Worm (Caenorhabditis elegans): ENCODE measurements around the gene flp-17.

Gene flp-17

DNA sequence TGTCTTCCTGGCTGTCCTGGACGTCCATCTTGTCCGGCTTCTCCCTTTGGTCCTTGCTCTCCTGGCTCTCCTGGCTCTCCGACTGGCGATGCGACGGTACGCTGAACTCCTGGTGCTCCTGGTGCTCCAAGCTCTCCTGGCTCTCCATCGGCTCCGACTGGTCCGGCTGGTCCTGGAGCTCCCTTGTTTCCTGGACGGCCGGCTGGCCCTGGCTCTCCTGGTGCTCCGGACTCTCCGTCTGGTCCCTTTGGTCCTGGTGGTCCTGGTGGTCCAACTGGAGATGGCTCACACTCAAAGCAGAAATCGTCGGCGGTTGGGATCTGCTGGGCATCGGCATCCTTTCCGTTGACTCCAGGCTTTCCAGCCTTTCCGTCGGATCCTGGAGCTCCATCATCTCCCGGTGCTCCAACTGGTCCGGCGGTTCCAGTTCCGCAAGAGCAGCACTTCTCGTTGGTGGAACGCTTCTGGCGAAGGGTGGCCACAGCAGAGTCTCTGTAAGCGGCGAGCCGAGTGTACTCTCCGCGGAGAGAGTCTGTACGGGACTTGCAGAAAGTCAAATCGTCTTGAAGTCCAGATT, 8.6 kb downstream of the flp-17 start:
- TF ChIP-seq F13C5.2 (tag; optimal IDR thresholded peaks at IDR 0.05) (no peak), pes-1 (GFP tag; IDR thresholded peaks at IDR 0.05) (no peak), ceh-13 (GFP tag; optimal IDR thresholded peaks at IDR 0.05) (no peak), tbx-11 (GFP tag; IDR thresholded peaks at IDR 0.05) (no peak), hnd-1 (tag; optimal IDR thresholded peaks at IDR 0.05) (no peak), scrt-1 (GFP tag; IDR thresholded peaks at IDR 0.05) (no peak), B0310.2 (tag; optimal IDR thresholded peaks at IDR 0.05) (no peak), aly-1 (tag; optimal IDR thresholded peaks at IDR 0.05) (no peak), ama-1 (optimal IDR thresholded peaks at IDR 0.05) (no peak), hmg-4 (GFP tag; optimal IDR thresholded peaks at IDR 0.05) (no peak), hmbx-1 (tag; optimal IDR thresholded peaks at IDR 0.05) (no peak), ets-7 (tag; optimal IDR thresholded peaks at IDR 0.05) (no peak), ceh-36 (tag; optimal IDR thresholded peaks at IDR 0.05) (no peak), tra-4 (tag; optimal IDR thresholded peaks at IDR 0.05) (no peak), tbx-37 (GFP tag; conservative IDR thresholded peaks at IDR 0.05) (no peak), sea-1 (GFP tag; conservative IDR thresholded peaks at IDR 0.05) (no peak)

- TF ChIP-seq ceh-36 (tag; optimal IDR thresholded peaks at IDR 0.05) (no peak), tbx-11 (GFP tag; IDR thresholded peaks at IDR 0.05) (no peak), ets-7 (tag; optimal IDR thresholded peaks at IDR 0.05) (no peak), B0310.2 (tag; optimal IDR thresholded peaks at IDR 0.05) (no peak), pes-1 (GFP tag; IDR thresholded peaks at IDR 0.05) (no peak), flt-1 (GFP tag; IDR thresholded peaks at IDR 0.05) (no peak), scrt-1 (GFP tag; IDR thresholded peaks at IDR 0.05) (no peak), tra-4 (tag; optimal IDR thresholded peaks at IDR 0.05) (no peak), hmg-4 (GFP tag; optimal IDR thresholded peaks at IDR 0.05) (no peak), ama-1 (optimal IDR thresholded peaks at IDR 0.05) (no peak), sea-1 (GFP tag; conservative IDR thresholded peaks at IDR 0.05) (no peak), tbx-37 (GFP tag; conservative IDR thresholded peaks at IDR 0.05) (no peak), ceh-13 (GFP tag; optimal IDR thresholded peaks at IDR 0.05) (no peak), aly-1 (tag; optimal IDR thresholded peaks at IDR 0.05) (no peak)
Measured at ce11 chrIV:17179565-17179964, 12.1 kb downstream of the flp-17 start.

DNA sequence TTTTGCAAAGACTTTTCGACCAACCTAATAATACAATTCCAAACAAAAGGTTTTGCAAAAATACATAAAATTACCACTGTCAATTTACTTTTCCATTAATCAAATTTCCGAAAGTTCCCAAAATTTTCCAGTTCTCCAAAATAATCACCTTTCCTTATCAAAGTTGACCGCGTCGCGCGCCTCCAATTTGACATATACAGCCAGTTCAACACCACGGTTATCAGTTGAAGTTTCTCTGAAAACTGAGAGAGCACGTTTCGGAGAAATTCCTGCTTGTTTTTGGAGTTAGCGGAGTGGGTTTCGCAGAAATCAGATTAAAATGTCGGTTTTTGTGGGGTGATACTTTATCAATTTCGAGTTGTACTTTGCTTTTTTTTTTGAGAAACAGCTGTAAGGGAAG, 12.6 kb downstream of the flp-17 start:
- no peak for TF ChIP-seq B0310.2 (tag; optimal IDR thresholded peaks at IDR 0.05)
- no peak for TF ChIP-seq hnd-1 (tag; optimal IDR thresholded peaks at IDR 0.05)
- no peak for TF ChIP-seq scrt-1 (GFP tag; IDR thresholded peaks at IDR 0.05)
- no peak for TF ChIP-seq hmg-4 (GFP tag; optimal IDR thresholded peaks at IDR 0.05)
- no peak for TF ChIP-seq ceh-36 (tag; optimal IDR thresholded peaks at IDR 0.05)
- TF ChIP-seq hmbx-1 (tag; optimal IDR thresholded peaks at IDR 0.05): no peak
- TF ChIP-seq aly-1 (tag; optimal IDR thresholded peaks at IDR 0.05): no peak
- TF ChIP-seq ets-7 (tag; optimal IDR thresholded peaks at IDR 0.05): no peak
- no peak for TF ChIP-seq sea-1 (GFP tag; conservative IDR thresholded peaks at IDR 0.05)
- no peak for TF ChIP-seq ceh-13 (GFP tag; optimal IDR thresholded peaks at IDR 0.05)
- TF ChIP-seq tbx-11 (GFP tag; IDR thresholded peaks at IDR 0.05): no peak
- no peak for TF ChIP-seq pes-1 (GFP tag; IDR thresholded peaks at IDR 0.05)
- no peak for TF ChIP-seq tra-4 (tag; optimal IDR thresholded peaks at IDR 0.05)
- no peak for TF ChIP-seq tbx-37 (GFP tag; conservative IDR thresholded peaks at IDR 0.05)
- no peak for TF ChIP-seq ama-1 (optimal IDR thresholded peaks at IDR 0.05)
- no peak for TF ChIP-seq F13C5.2 (tag; optimal IDR thresholded peaks at IDR 0.05)

DNA sequence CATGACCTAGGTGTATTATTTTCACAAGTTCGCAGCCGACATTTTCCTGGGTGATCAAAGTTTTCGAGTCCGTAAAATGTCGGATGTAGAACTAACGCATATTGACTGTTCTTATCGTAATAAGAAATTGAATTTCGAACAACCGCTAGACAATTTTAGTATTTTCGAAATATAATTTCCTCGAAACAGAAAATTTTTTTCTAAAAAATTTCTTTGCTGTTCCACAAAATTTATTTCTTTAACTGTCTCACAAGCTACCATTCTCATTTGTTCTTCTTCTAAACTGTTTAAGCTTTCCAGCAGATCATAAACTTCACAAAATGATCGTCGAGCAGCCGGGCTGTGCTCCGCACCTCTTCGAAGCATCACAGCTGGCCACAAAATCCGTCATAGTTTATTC, 15.5 kb downstream of the flp-17 start, which contains the start of gene C52D10.3:
Gene C52D10.3, plus strand, starts transcription at position 301 of the 400 bp plus-strand sequence.
- TF ChIP-seq ets-7 (tag; optimal IDR thresholded peaks at IDR 0.05) (no peak), flt-1 (GFP tag; IDR thresholded peaks at IDR 0.05) (no peak), ama-1 (optimal IDR thresholded peaks at IDR 0.05) (no peak), F13C5.2 (tag; optimal IDR thresholded peaks at IDR 0.05) (no peak)

DNA sequence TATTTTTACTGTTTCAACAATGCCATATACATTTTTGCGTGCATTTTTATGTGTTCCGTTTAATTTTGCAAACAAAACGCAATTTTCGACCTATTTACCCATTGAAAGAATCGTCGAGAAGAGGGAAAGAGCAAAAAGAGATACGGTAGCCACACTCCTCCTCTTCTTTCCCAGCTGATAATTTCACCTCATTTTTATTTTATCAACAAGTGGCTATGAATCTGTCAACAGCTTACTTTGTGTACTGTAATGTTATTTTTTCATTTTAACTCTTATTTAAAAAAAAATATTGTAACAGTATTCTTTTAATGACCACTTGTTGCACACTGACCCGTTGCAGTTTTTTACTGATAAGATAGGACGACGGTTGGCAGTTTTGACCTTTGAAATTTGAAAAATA, 16.7 kb downstream of the flp-17 start:
- no peak for TF ChIP-seq sea-1 (GFP tag; conservative IDR thresholded peaks at IDR 0.05)
- no peak for TF ChIP-seq hmbx-1 (tag; optimal IDR thresholded peaks at IDR 0.05)
- TF ChIP-seq hmg-4 (GFP tag; optimal IDR thresholded peaks at IDR 0.05): no peak
- no peak for TF ChIP-seq B0310.2 (tag; optimal IDR thresholded peaks at IDR 0.05)

ce11 chrIV:17174087-17174486, 17.6 kb downstream of the flp-17 start:
- no peak for TF ChIP-seq hmbx-1 (tag; optimal IDR thresholded peaks at IDR 0.05)
- no peak for TF ChIP-seq ets-7 (tag; optimal IDR thresholded peaks at IDR 0.05)
- no peak for TF ChIP-seq hnd-1 (tag; optimal IDR thresholded peaks at IDR 0.05)
- TF ChIP-seq B0310.2 (tag; optimal IDR thresholded peaks at IDR 0.05): no peak
- TF ChIP-seq tbx-37 (GFP tag; conservative IDR thresholded peaks at IDR 0.05): no peak
- no peak for TF ChIP-seq F13C5.2 (tag; optimal IDR thresholded peaks at IDR 0.05)
- no peak for TF ChIP-seq aly-1 (tag; optimal IDR thresholded peaks at IDR 0.05)
- no peak for TF ChIP-seq tra-4 (tag; optimal IDR thresholded peaks at IDR 0.05)
- no peak for TF ChIP-seq sea-1 (GFP tag; conservative IDR thresholded peaks at IDR 0.05)
- no peak for TF ChIP-seq tbx-11 (GFP tag; IDR thresholded peaks at IDR 0.05)
- no peak for TF ChIP-seq ceh-36 (tag; optimal IDR thresholded peaks at IDR 0.05)
- no peak for TF ChIP-seq pes-1 (GFP tag; IDR thresholded peaks at IDR 0.05)
- TF ChIP-seq hmg-4 (GFP tag; optimal IDR thresholded peaks at IDR 0.05): no peak
- TF ChIP-seq scrt-1 (GFP tag; IDR thresholded peaks at IDR 0.05): no peak

DNA sequence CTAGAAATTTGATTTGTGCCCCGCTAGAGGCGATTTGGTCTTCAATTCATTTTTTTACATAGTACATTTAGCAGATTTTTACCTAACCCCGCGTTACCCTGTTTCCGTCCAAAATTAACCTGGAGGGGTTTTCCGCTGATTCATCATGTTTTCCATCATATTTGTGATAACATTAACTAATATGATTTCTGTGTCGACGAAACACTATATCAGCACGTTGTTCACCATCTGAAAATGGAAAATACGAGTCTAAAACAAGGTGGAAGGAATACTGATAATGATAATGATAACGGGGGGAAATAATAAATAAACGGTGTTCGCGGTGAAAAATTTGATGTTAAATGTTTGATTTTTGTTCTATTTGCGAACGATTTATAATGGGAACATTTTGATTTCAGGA, 20.0 kb downstream of the flp-17 start:
- no peak for TF ChIP-seq F13C5.2 (tag; optimal IDR thresholded peaks at IDR 0.05)
- TF ChIP-seq ama-1 (optimal IDR thresholded peaks at IDR 0.05): no peak
- TF ChIP-seq aly-1 (tag; optimal IDR thresholded peaks at IDR 0.05): no peak
- no peak for TF ChIP-seq pes-1 (GFP tag; IDR thresholded peaks at IDR 0.05)
- no peak for TF ChIP-seq ets-7 (tag; optimal IDR thresholded peaks at IDR 0.05)
- TF ChIP-seq ceh-13 (GFP tag; optimal IDR thresholded peaks at IDR 0.05): no peak
- TF ChIP-seq hnd-1 (tag; optimal IDR thresholded peaks at IDR 0.05): no peak

- TF ChIP-seq tbx-37 (GFP tag; conservative IDR thresholded peaks at IDR 0.05) (no peak), tbx-11 (GFP tag; IDR thresholded peaks at IDR 0.05) (no peak), ceh-13 (GFP tag; optimal IDR thresholded peaks at IDR 0.05) (no peak), tra-4 (tag; optimal IDR thresholded peaks at IDR 0.05) (no peak), ama-1 (optimal IDR thresholded peaks at IDR 0.05) (no peak), hmg-4 (GFP tag; optimal IDR thresholded peaks at IDR 0.05) (no peak), scrt-1 (GFP tag; IDR thresholded peaks at IDR 0.05) (no peak), flt-1 (GFP tag; IDR thresholded peaks at IDR 0.05) (no peak), ceh-36 (tag; optimal IDR thresholded peaks at IDR 0.05) (no peak), aly-1 (tag; optimal IDR thresholded peaks at IDR 0.05) (no peak), pes-1 (GFP tag; IDR thresholded peaks at IDR 0.05) (no peak), F13C5.2 (tag; optimal IDR thresholded peaks at IDR 0.05) (no peak), ets-7 (tag; optimal IDR thresholded peaks at IDR 0.05) (no peak), hmbx-1 (tag; optimal IDR thresholded peaks at IDR 0.05) (no peak), sea-1 (GFP tag; conservative IDR thresholded peaks at IDR 0.05) (no peak), hnd-1 (tag; optimal IDR thresholded peaks at IDR 0.05) (no peak)
Measured at ce11 chrIV:17166974-17167373, 24.7 kb downstream of the flp-17 start, which contains the start of gene skr-12. Gene skr-12, plus strand, starts transcription at chrIV:17167274.
